Fruit fly (Drosophila melanogaster) whole organism, embryonic: ENCODE results near the gene CG16865.

Experiments
- Abd-B ChIP-seq: fragments of 200-800 bp; sonication (Bioruptor generic); optimal IDR thresholded peaks from 2 replicates; lab custom pipeline; 2018; ENCODE audit warnings: missing biosample characterization, mild to moderate bottlenecking, missing genetic modification characterization, moderate library complexity
- Aef1 ChIP-seq: fragments of 200-800 bp; sonication (Bioruptor generic); IDR thresholded peaks from 3 replicates; pipeline ENCODE4 v1.3.6; 2022; ENCODE audit warnings: missing biosample characterization, missing genetic modification characterization
- CG10209 ChIP-seq: fragments of 200-800 bp; sonication (Bioruptor generic); optimal IDR thresholded peaks from 3 replicates; lab custom pipeline; 2017; ENCODE audit warnings: missing biosample characterization, mild to moderate bottlenecking, missing genetic modification characterization, missing genetic modification reagents
- CG10431 ChIP-seq: fragments of 200-800 bp; sonication (Bioruptor generic); optimal IDR thresholded peaks from 3 replicates; lab custom pipeline; 2018; ENCODE audit warnings: missing biosample characterization, mild to moderate bottlenecking, missing genetic modification characterization
- CG10462 ChIP-seq: fragments of 200-800 bp; sonication (Bioruptor generic); optimal IDR thresholded peaks from 2 replicates; lab custom pipeline; 2016; ENCODE audit warnings: missing biosample characterization, missing genetic modification characterization
- CG10543 ChIP-seq: fragments of 200-800 bp; sonication (Bioruptor generic); optimal IDR thresholded peaks from 3 replicates; lab custom pipeline; 2017; ENCODE audit warnings: missing biosample characterization, mild to moderate bottlenecking, missing genetic modification characterization, moderate library complexity
- CG11456 ChIP-seq: fragments of 200-800 bp; sonication (Bioruptor generic); IDR thresholded peaks from 3 replicates; pipeline ENCODE4 v1.3.6; 2022; ENCODE audit warnings: missing biosample characterization, missing genetic modification characterization
- CG11723 ChIP-seq: fragments of 200-800 bp; sonication (Bioruptor generic); optimal IDR thresholded peaks from 2 replicates; lab custom pipeline; 2017; ENCODE audit warnings: missing biosample characterization, mild to moderate bottlenecking, missing genetic modification characterization
- CG13287 ChIP-seq: fragments of 200-800 bp; sonication (Bioruptor generic); IDR thresholded peaks from 2 replicates; pipeline ENCODE4 v1.3.6; 2022; ENCODE audit warnings: missing biosample characterization, missing genetic modification characterization; ENCODE audit not compliant: partially characterized antibody
- CG13296 ChIP-seq: fragments of 200-800 bp; sonication (Bioruptor generic); optimal IDR thresholded peaks from 3 replicates; lab custom pipeline; 2018; ENCODE audit warnings: missing biosample characterization, mild to moderate bottlenecking, missing genetic modification characterization
- CG14710 ChIP-seq: fragments of 200-800 bp; sonication (Bioruptor generic); optimal IDR thresholded peaks from 3 replicates; lab custom pipeline; 2019; ENCODE audit warnings: missing biosample characterization, mild to moderate bottlenecking, missing genetic modification characterization, moderate library complexity
- CG15514 ChIP-seq: fragments of 200-800 bp; sonication (Bioruptor generic); optimal IDR thresholded peaks from 3 replicates; lab custom pipeline; 2017; ENCODE audit warnings: missing biosample characterization, missing genetic modification characterization, mild to moderate bottlenecking, moderate library complexity, missing genetic modification reagents
- CG16863 ChIP-seq: fragments of 200-800 bp; sonication (Bioruptor generic); optimal IDR thresholded peaks from 3 replicates; lab custom pipeline; 2016; ENCODE audit warnings: missing biosample characterization, missing genetic modification characterization
- CG1792 ChIP-seq: fragments of 200-800 bp; sonication (Bioruptor generic); optimal IDR thresholded peaks from 2 replicates; lab custom pipeline; 2016; ENCODE audit warnings: missing biosample characterization, missing genetic modification characterization
- CG31224 ChIP-seq: fragments of 200-800 bp; sonication (Bioruptor generic); IDR thresholded peaks from 2 replicates; pipeline ENCODE4 v1.3.6; 2022; ENCODE audit warnings: missing biosample characterization, missing genetic modification characterization
- CG32532 ChIP-seq: fragments of 200-800 bp; sonication (Bioruptor generic); IDR thresholded peaks from 2 replicates; pipeline ENCODE4 v1.3.6; 2022; ENCODE audit warnings: missing biosample characterization, missing genetic modification characterization
- CG3281 ChIP-seq: fragments of 200-800 bp; sonication (Bioruptor generic); optimal IDR thresholded peaks from 3 replicates; lab custom pipeline; 2017; ENCODE audit warnings: missing biosample characterization, mild to moderate bottlenecking, missing genetic modification characterization
- CG3726 ChIP-seq: fragments of 200-800 bp; sonication (Bioruptor generic); IDR thresholded peaks from 3 replicates; pipeline ENCODE4, ENCODE4 v1.3.6; 2022; ENCODE audit warnings: missing biosample characterization, missing genetic modification characterization
- CG6175 ChIP-seq: fragments of 200-800 bp; sonication (Bioruptor generic); IDR thresholded peaks from 3 replicates; pipeline ENCODE4 v1.3.6; 2022; ENCODE audit warnings: missing biosample characterization, missing genetic modification characterization
- CG6813 ChIP-seq: fragments of 200-800 bp; sonication (Bioruptor generic); optimal IDR thresholded peaks from 2 replicates; lab custom pipeline; 2017; ENCODE audit warnings: missing biosample characterization, missing genetic modification characterization, mild to moderate bottlenecking, moderate library complexity, missing genetic modification reagents
- CG9727 ChIP-seq: fragments of 200-800 bp; sonication (Bioruptor generic); optimal IDR thresholded peaks from 3 replicates; lab custom pipeline; 2017; ENCODE audit warnings: missing biosample characterization, mild to moderate bottlenecking, missing genetic modification characterization
- Dbx ChIP-seq: fragments of 200-800 bp; sonication (Bioruptor generic); IDR thresholded peaks from 3 replicates; pipeline ENCODE4 v1.3.6; 2022; ENCODE audit warnings: missing biosample characterization, missing genetic modification characterization
- GATAe ChIP-seq: fragments of 200-800 bp; sonication (Bioruptor generic); conservative IDR thresholded peaks from 2 replicates; pipeline ENCODE4 v1.3.6; 2022; ENCODE audit warnings: missing biosample characterization, missing genetic modification characterization
- Hey ChIP-seq: fragments of 200-800 bp; sonication (Bioruptor generic); optimal IDR thresholded peaks from 3 replicates; lab custom pipeline; 2018; ENCODE audit warnings: missing biosample characterization, mild to moderate bottlenecking, missing genetic modification characterization
- Hmx ChIP-seq: fragments of 200-800 bp; sonication (Bioruptor generic); optimal IDR thresholded peaks from 2 replicates; lab custom pipeline; 2016; ENCODE audit warnings: missing biosample characterization, missing genetic modification characterization
- Hr78 ChIP-seq, 2 experiments: fragments of 200-800 bp in 1 of 2; fragments of >200 bp in 1 of 2; sonication (Bioruptor generic) in 1 of 2; optimal IDR thresholded peaks; 2 replicates each; lab custom pipeline; 2017 to 2019; ENCODE audit warnings: missing biosample characterization in 2 of 2, missing genetic modification characterization in 2 of 2, mild to moderate bottlenecking in 1 of 2, moderate library complexity in 1 of 2
- Nf-YA ChIP-seq: fragments of 200-800 bp; sonication (Bioruptor generic); IDR thresholded peaks from 2 replicates; pipeline ENCODE4 v1.3.6; 2022; ENCODE audit warnings: missing biosample characterization, missing genetic modification characterization
- Ptx1 ChIP-seq: fragments of 200-800 bp; sonication (Bioruptor generic); IDR thresholded peaks from 2 replicates; pipeline ENCODE4 v1.3.6; 2022; ENCODE audit warnings: missing biosample characterization, missing genetic modification characterization
- Scr ChIP-seq: fragments of 200-800 bp; sonication (Bioruptor generic); IDR thresholded peaks from 2 replicates; pipeline ENCODE4 v1.3.6; 2022; ENCODE audit warnings: missing biosample characterization, missing genetic modification characterization; ENCODE audit not compliant: partially characterized antibody
- az2 ChIP-seq: fragments of 200-800 bp; sonication (Bioruptor generic); optimal IDR thresholded peaks from 3 replicates; lab custom pipeline; 2016; ENCODE audit warnings: missing biosample characterization, missing genetic modification characterization
- bbx ChIP-seq: fragments of 200-800 bp; sonication (Bioruptor generic); IDR thresholded peaks from 2 replicates; pipeline ENCODE4 v1.3.6; 2022; ENCODE audit warnings: missing biosample characterization, missing genetic modification characterization; ENCODE audit not compliant: partially characterized antibody
- bcd ChIP-seq: fragments of 200-800 bp; sonication (Bioruptor generic); optimal IDR thresholded peaks from 2 replicates; lab custom pipeline; 2017; ENCODE audit warnings: missing biosample characterization, mild to moderate bottlenecking, missing genetic modification characterization
- cg ChIP-seq: fragments of 200-800 bp; sonication (Bioruptor generic); optimal IDR thresholded peaks from 3 replicates; lab custom pipeline; 2019; ENCODE audit warnings: missing biosample characterization, mild to moderate bottlenecking, missing genetic modification characterization, moderate library complexity
- ci ChIP-seq: fragments of 200-800 bp; sonication (Bioruptor generic); IDR thresholded peaks from 3 replicates; pipeline ENCODE4 v1.3.6; 2022; ENCODE audit warnings: missing biosample characterization, missing genetic modification characterization
- da ChIP-seq: fragments of 200-800 bp; sonication (Bioruptor generic); optimal IDR thresholded peaks from 2 replicates; lab custom pipeline; 2016; ENCODE audit warnings: missing biosample characterization, missing genetic modification characterization
- en ChIP-seq: fragments of 200-800 bp; sonication (Bioruptor generic); optimal IDR thresholded peaks from 2 replicates; lab custom pipeline; 2016; ENCODE audit warnings: missing biosample characterization, missing genetic modification characterization
- fd96Cb ChIP-seq: fragments of 200-800 bp; sonication (Bioruptor generic); optimal IDR thresholded peaks from 2 replicates; lab custom pipeline; 2018; ENCODE audit warnings: missing biosample characterization, mild to moderate bottlenecking, missing genetic modification characterization, moderate library complexity
- gcm ChIP-seq: fragments of 200-800 bp; sonication (Bioruptor generic); optimal IDR thresholded peaks from 2 replicates; lab custom pipeline; 2019; ENCODE audit warnings: missing biosample characterization, mild to moderate bottlenecking, missing genetic modification characterization, moderate library complexity
- inv ChIP-seq: fragments of 200-800 bp; sonication (Bioruptor generic); IDR thresholded peaks from 2 replicates; pipeline ENCODE4 v1.3.6; 2022; ENCODE audit warnings: missing biosample characterization, missing genetic modification characterization; ENCODE audit not compliant: partially characterized antibody
- klu ChIP-seq: fragments of 200-800 bp; sonication (Bioruptor generic); IDR thresholded peaks from 2 replicates; pipeline ENCODE4 v1.3.6; 2022; ENCODE audit warnings: missing biosample characterization, missing genetic modification characterization
- rib ChIP-seq: fragments of 200-800 bp; sonication (Bioruptor generic); IDR thresholded peaks from 2 replicates; pipeline ENCODE4 v1.3.6; 2022; ENCODE audit warnings: missing biosample characterization, missing genetic modification characterization
- sd ChIP-seq: fragments of 200-800 bp; sonication (Bioruptor generic); optimal IDR thresholded peaks from 3 replicates; lab custom pipeline; 2018; ENCODE audit warnings: missing biosample characterization, mild to moderate bottlenecking, missing genetic modification characterization, moderate library complexity
- slou ChIP-seq: fragments of 200-800 bp; sonication (Bioruptor generic); optimal IDR thresholded peaks from 3 replicates; lab custom pipeline; 2016; ENCODE audit warnings: missing biosample characterization, missing genetic modification characterization
- sr ChIP-seq: fragments of 200-800 bp; sonication (Bioruptor generic); IDR thresholded peaks from 3 replicates; pipeline ENCODE4 v1.3.6; 2022; ENCODE audit warnings: missing biosample characterization, missing genetic modification characterization
- stc ChIP-seq: fragments of 200-800 bp; sonication (Bioruptor generic); IDR thresholded peaks from 2 replicates; pipeline ENCODE4 v1.3.6; 2022; ENCODE audit warnings: missing biosample characterization, missing genetic modification characterization
- unpg ChIP-seq: fragments of 200-800 bp; sonication (Bioruptor generic); optimal IDR thresholded peaks from 3 replicates; lab custom pipeline; 2018; ENCODE audit warnings: missing biosample characterization, mild to moderate bottlenecking, missing genetic modification characterization, moderate library complexity
- z ChIP-seq: fragments of 200-800 bp; sonication (Bioruptor generic); IDR thresholded peaks from 3 replicates; pipeline ENCODE4 v1.3.6; 2022; ENCODE audit warnings: missing biosample characterization, missing genetic modification characterization

The CG16865 gene

dm6 chr2L:13780109-13780947 lies 31.0 kb upstream of the CG16865 start, which contains the start of the genes CG9008 and p38b (continued):
- TF ChIP-seq Hmx (no peak), ci (GFP tag; lab: Robert Waterston, UW) (peak; percentile 4; the same call in 1 of the 3 replicates), Nf-YA (GFP tag; lab: Robert Waterston, UW) (0 out of 2 replicates have a peak, but pooled peaks have one; percentile 10), z (no peak), Ptx1 (GFP tag; lab: Robert Waterston, UW) (peak; percentile 75), fd96Cb (tag; lab: Kevin White, UChicago) (peak; percentile 80), gcm (GFP tag; lab: Kevin White, UChicago) (peak; percentile 80), CG31224 (GFP tag; lab: Robert Waterston, UW) (peak; percentile 45; the same call in 1 of the 2 replicates), rib (no peak), CG10543 (GFP tag; lab: Kevin White, UChicago) (peak; percentile 91), bbx (GFP tag; lab: Robert Waterston, UW) (peak; percentile 42), CG11723 (GFP tag; lab: Kevin White, UChicago) (peak; percentile 78), bcd (peak; percentile 85), GATAe (no peak), CG10431 (peak; percentile 75), CG6813 (GFP tag; lab: Kevin White, UChicago) (peak; percentile 41), sd (tag; lab: Kevin White, UChicago) (peak; percentile 57), Dbx (GFP tag; lab: Robert Waterston, UW) (peak; percentile 72), sr (GFP tag; lab: Robert Waterston, UW) (peak; percentile 53; the same call in 2 of the 3 replicates), Abd-B (peak; percentile 76), CG15514 (GFP tag; lab: Kevin White, UChicago) (peak; percentile 57), Hey (tag; lab: Kevin White, UChicago) (peak; percentile 5), CG10209 (GFP tag; lab: Kevin White, UChicago) (peak; percentile 88), en (no peak), Hr78 (GFP tag; optimal IDR thresholded peaks at IDR 0.05; lab: Kevin White, UChicago) (peak in 1 of 2 experiments; percentile 46), klu (GFP tag; lab: Robert Waterston, UW) (peak; percentile 60; the same call in 1 of the 2 replicates), CG3281 (GFP tag; lab: Kevin White, UChicago) (peak; percentile 89), az2 (GFP tag; lab: Kevin White, UChicago) (peak; percentile 79), CG6175 (GFP tag; lab: Robert Waterston, UW) (peak; percentile 13; the same call in 1 of the 3 replicates), CG10462 (GFP tag; lab: Kevin White, UChicago) (peak; percentile 47), stc (GFP tag; lab: Robert Waterston, UW) (0 out of 2 replicates have a peak, but pooled peaks have one; percentile 20), da (GFP tag; lab: Kevin White, UChicago) (no peak), CG3726 (GFP tag; lab: Robert Waterston, UW) (no peak), CG1792 (no peak), CG32532 (GFP tag; lab: Robert Waterston, UW) (peak; percentile 66), CG16863 (GFP tag; lab: Kevin White, UChicago) (peak; percentile 42), slou (GFP tag; lab: Kevin White, UChicago) (peak; percentile 66), inv (GFP tag; lab: Robert Waterston, UW) (peak; percentile 20; the same call in 1 of the 2 replicates), CG13296 (GFP tag; lab: Kevin White, UChicago) (peak; percentile 87), Scr (GFP tag; lab: Robert Waterston, UW) (peak; percentile 45; the same call in 1 of the 2 replicates), CG14710 (tag; lab: Kevin White, UChicago) (peak; percentile 85), unpg (GFP tag; lab: Kevin White, UChicago) (peak; percentile 73), CG11456 (peak; percentile 55; the same call in 2 of the 3 replicates), cg (GFP tag; lab: Kevin White, UChicago) (no peak), CG9727 (GFP tag; lab: Kevin White, UChicago) (peak; percentile 89), CG13287 (GFP tag; lab: Robert Waterston, UW) (peak; percentile 43), Aef1 (GFP tag; lab: Robert Waterston, UW) (peak; percentile 63; the same call in 2 of the 3 replicates)
